Worm (Caenorhabditis elegans) whole organism, young adult: Measurements from ENCODE around the gene C05D9.7.

Experiments used
- D2030.7 ChIP-seq: fragments of 200-800 bp; sonication (Bioruptor generic); IDR thresholded peaks from 2 replicates; pipeline ENCODE4 v1.3.6; 2022; ENCODE audit warnings: missing genetic modification reagents, missing genetic modification characterization, missing compliant biosample characterization
- K11D2.4 ChIP-seq: fragments of 200-800 bp; sonication (Bioruptor generic); IDR thresholded peaks from 2 replicates; pipeline ENCODE4 v1.3.6; 2022; ENCODE audit warnings: missing genetic modification reagents, missing genetic modification characterization, missing compliant biosample characterization
- cebp-2 ChIP-seq: fragments of 200-800 bp; sonication (Bioruptor generic); IDR thresholded peaks from 2 replicates; pipeline ENCODE4 v1.3.6; 2022; ENCODE audit warnings: missing genetic modification characterization, missing compliant biosample characterization
- egl-44 ChIP-seq: fragments of 200-800 bp; sonication (Bioruptor generic); IDR thresholded peaks from 2 replicates; pipeline ENCODE4 v1.3.6; 2022; ENCODE audit warnings: missing genetic modification reagents, missing genetic modification characterization, missing compliant biosample characterization
- egrh-3 ChIP-seq: fragments of 200-800 bp; sonication (Bioruptor generic); IDR thresholded peaks from 2 replicates; pipeline ENCODE4 v1.3.6; 2022; ENCODE audit warnings: missing genetic modification reagents, missing genetic modification characterization, missing compliant biosample characterization
- sea-2 ChIP-seq: fragments of 200-800 bp; sonication (Bioruptor generic); IDR thresholded peaks from 2 replicates; pipeline ENCODE4 v1.3.6; 2022; ENCODE audit warnings: missing genetic modification characterization, missing compliant biosample characterization
- zfh-2 ChIP-seq: fragments of 200-800 bp; sonication (Bioruptor generic); conservative IDR thresholded peaks from 2 replicates; pipeline ENCODE4 v1.3.6; 2022; ENCODE audit warnings: missing genetic modification reagents, missing genetic modification characterization, missing compliant biosample characterization

C05D9.7 gene

ce11 chrX:1068986-1069385 lies 50.2 kb downstream of the C05D9.7 start, which contains the start of gene mksr-1:
mksr-1 (minus strand) TSS chrX:1069129.
- TF ChIP-seq cebp-2 (no peak), K11D2.4 (GFP tag; lab: Robert Waterston, UW) (no peak), D2030.7 (GFP tag; lab: Robert Waterston, UW) (no peak), sea-2 (GFP tag; lab: Robert Waterston, UW) (no peak), egrh-3 (0 out of 2 replicates have a peak, but pooled peaks have one; percentile 16), egl-44 (GFP tag; lab: Robert Waterston, UW) (no peak), zfh-2 (GFP tag; lab: Robert Waterston, UW) (0 out of 2 replicates have a peak, but pooled peaks have one; percentile 12)
